Worm (Caenorhabditis elegans): ENCODE results near the gene F35H10.10.

The F35H10.10 gene

DNA sequence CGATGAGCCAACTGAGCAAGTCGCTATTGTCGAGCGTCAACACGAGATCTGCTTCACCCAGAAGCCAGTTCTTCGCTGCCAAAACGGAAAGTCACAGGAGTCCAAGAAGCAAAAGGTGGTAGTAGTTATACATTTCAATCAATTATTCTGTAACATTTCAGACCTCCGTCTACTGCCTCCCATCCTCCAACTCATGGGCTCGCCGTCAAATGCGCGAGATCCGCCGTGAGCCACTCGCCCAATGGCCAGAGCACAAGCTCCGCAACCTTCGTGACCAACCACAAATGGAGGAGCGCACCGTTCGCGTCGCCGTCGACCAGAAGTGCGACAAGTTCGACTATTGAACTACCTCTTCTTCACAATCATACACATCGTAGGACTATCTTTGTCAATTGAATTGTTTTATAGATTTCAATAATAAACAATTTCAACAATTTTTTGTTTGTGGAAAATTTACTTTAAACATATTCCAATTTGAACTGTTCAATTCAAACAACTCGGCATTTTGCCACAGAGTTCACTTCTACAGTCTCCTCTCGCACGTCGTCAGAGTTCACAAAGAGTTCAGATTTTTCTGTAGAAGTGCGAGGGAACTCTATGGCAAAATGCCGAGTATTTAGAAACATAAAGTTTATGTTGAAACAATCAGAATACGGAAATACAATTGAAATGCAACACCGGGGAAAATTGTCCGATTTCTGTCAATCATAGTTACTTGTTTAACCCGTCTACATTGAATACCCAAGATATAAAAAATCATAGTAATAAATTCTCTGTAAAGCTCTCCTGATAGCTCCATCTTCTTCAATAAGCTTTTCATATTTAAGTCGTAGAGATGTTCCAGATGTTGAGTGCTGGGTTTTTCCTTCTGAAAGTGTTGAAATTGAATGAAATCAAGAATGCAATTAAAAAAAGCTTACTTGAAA lies 46.5 kb downstream of the F35H10.10 start (continued):
- TF ChIP-seq lsl-1 (GFP tag; optimal IDR thresholded peaks at IDR 0.05) (no peak), ceh-40 (GFP tag; IDR thresholded peaks at IDR 0.05) (0 out of 2 replicates have a peak, but pooled peaks have one; percentile 65), pbrm-1 (GFP tag; IDR thresholded peaks at IDR 0.05) (peak; percentile 23; the same call in 1 of the 2 replicates), tbx-9 (tag; optimal IDR thresholded peaks at IDR 0.05; ENCODE audit: borderline replicate concordance) (no peak), sea-2 (GFP tag; IDR thresholded peaks at IDR 0.05) (no peak), T26A5.8 (tag; optimal IDR thresholded peaks at IDR 0.05) (no peak), Y95B8A.8 (GFP tag; IDR thresholded peaks at IDR 0.05) (0 out of 2 replicates have a peak, but pooled peaks have one; percentile 30), nfyb-1 (GFP tag; IDR thresholded peaks at IDR 0.05) (peak; percentile 45), ceh-91 (GFP tag; IDR thresholded peaks at IDR 0.05) (no peak), pha-4 (tag; optimal IDR thresholded peaks at IDR 0.05) (no peak), mxl-1 (tag; optimal IDR thresholded peaks at IDR 0.05) (no peak), snpc-3.4 (tag; optimal IDR thresholded peaks at IDR 0.05) (no peak), tlf-1 (GFP tag; optimal IDR thresholded peaks at IDR 0.05) (peak; percentile 36), nhr-27 (tag; optimal IDR thresholded peaks at IDR 0.05) (no peak), zfh-2 (GFP tag; conservative IDR thresholded peaks at IDR 0.05) (peak; percentile 85), hmg-20 (GFP tag; IDR thresholded peaks at IDR 0.05) (0 out of 2 replicates have a peak, but pooled peaks have one; percentile 15), snpc-1.1 (tag; optimal IDR thresholded peaks at IDR 0.05; ENCODE audit: insufficient read depth) (no peak), lir-1 (GFP tag; conservative IDR thresholded peaks at IDR 0.05) (no peak), somi-1 (GFP tag; optimal IDR thresholded peaks at IDR 0.05) (no peak), sdz-38 (tag; optimal IDR thresholded peaks at IDR 0.05) (no peak), F52B5.7 (tag; optimal IDR thresholded peaks at IDR 0.05) (no peak), egl-18 (GFP tag; IDR thresholded peaks at IDR 0.05) (no peak), let-607 (tag; optimal IDR thresholded peaks at IDR 0.05) (no peak), snpc-1.3 (tag; optimal IDR thresholded peaks at IDR 0.05; ENCODE audit: insufficient read depth) (no peak), ZK185.1 (tag; optimal IDR thresholded peaks at IDR 0.05; ENCODE audit: poor library complexity, severe bottlenecking) (peak; percentile 46), ztf-18 (tag; optimal IDR thresholded peaks at IDR 0.05) (no peak), rcor-1 (GFP tag; IDR thresholded peaks at IDR 0.05) (0 out of 2 replicates have a peak, but pooled peaks have one; percentile 4), ztf-22 (GFP tag; optimal IDR thresholded peaks at IDR 0.05) (peak; percentile 28), mes-4 (tag; optimal IDR thresholded peaks at IDR 0.05) (no peak), D2030.7 (GFP tag; IDR thresholded peaks at IDR 0.05) (no peak), aptf-2 (GFP tag; conservative IDR thresholded peaks at IDR 0.05) (no peak), cebp-1 (GFP tag; IDR thresholded peaks at IDR 0.05) (peak; percentile 21; the same call in 1 of the 2 replicates), cebp-1 (tag; optimal IDR thresholded peaks at IDR 0.05) (peak; percentile 67), Y56A3A.18 (GFP tag; IDR thresholded peaks at IDR 0.05) (no peak; the same call in 1 of the 2 replicates), F55B11.4 (tag; optimal IDR thresholded peaks at IDR 0.05; ENCODE audit: borderline replicate concordance, insufficient read depth) (no peak), nhr-90 (tag; optimal IDR thresholded peaks at IDR 0.05) (peak; percentile 78), xnd-1 (tag; optimal IDR thresholded peaks at IDR 0.05) (no peak), lin-26 (GFP tag; IDR thresholded peaks at IDR 0.05) (no peak), B0336.3 (GFP tag; IDR thresholded peaks at IDR 0.05) (peak; percentile 67), madf-10 (tag; optimal IDR thresholded peaks at IDR 0.05) (peak; percentile 76), bed-1 (GFP tag; IDR thresholded peaks at IDR 0.05) (no peak), unc-130 (GFP tag; optimal IDR thresholded peaks at IDR 0.05) (no peak), aptf-3 (GFP tag; IDR thresholded peaks at IDR 0.05) (no peak), F39B2.1 (GFP tag; IDR thresholded peaks at IDR 0.05) (no peak), B0019.2 (GFP tag; conservative IDR thresholded peaks at IDR 0.05) (no peak), C06A6.2 (GFP tag; conservative IDR thresholded peaks at IDR 0.05) (no peak)

Data from whole organism, young adult.